Worm (Caenorhabditis elegans) whole organism, L4/young adult: ENCODE measurements around the gene F49C5.9.

Experiments used
- W03F9.2 ChIP-seq: fragments of 150-350 bp; optimal IDR thresholded peaks from 2 replicates; lab custom pipeline; 2014; ENCODE audit warnings: missing biosample characterization, missing genetic modification characterization
- dao-5 ChIP-seq: sonication (generic microtip); optimal IDR thresholded peaks from 2 replicates; lab custom pipeline; 2016; ENCODE audit warnings: missing genotype, missing genetic modification characterization, moderate library complexity, missing compliant biosample characterization
- him-1 ChIP-seq: sonication (generic microtip); optimal IDR thresholded peaks from 2 replicates; lab custom pipeline; 2016; ENCODE audit warnings: missing genotype, missing genetic modification reagents, missing genetic modification characterization, missing compliant biosample characterization

DNA sequence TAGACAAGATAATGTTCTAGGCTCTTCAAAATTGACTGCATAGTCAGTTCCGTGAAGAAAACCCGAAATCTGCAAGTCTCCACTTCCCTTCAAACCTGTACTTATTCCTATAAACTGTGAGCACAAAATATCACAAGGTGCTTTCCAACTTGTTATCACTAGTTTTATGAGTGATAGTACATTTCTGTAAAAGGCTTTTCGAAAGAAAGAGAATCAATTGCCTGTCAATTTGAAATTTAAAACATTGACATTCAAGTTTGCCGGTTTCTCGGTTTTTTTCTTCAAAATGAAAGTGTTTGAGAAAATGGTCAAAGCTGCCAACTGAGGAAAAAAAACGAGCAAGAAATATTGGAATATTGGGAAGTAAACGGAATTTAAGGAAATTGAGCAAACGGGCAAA is 26.4 kb downstream of the F49C5.9 start:
- TF ChIP-seq him-1 (tag; lab: Kevin White, UChicago) = no peak
- no peak for TF ChIP-seq W03F9.2
- TF ChIP-seq dao-5 (tag; lab: Kevin White, UChicago) = no peak
